Fruit fly (Drosophila melanogaster) whole organism, embryonic: Measurements from ENCODE around the gene Etl1.
A peak's percentile ranks its signal among the peaks of the same experiment; 100 is the strongest.

Source experiments
- BEAF-32 ChIP-seq: fragments of 200-800 bp; sonication (Bioruptor generic); optimal IDR thresholded peaks from 3 replicates; lab custom pipeline; 2017; ENCODE audit warnings: missing biosample characterization, missing genetic modification characterization, mild to moderate bottlenecking, moderate library complexity, missing genetic modification reagents
- CG10147 ChIP-seq: fragments of 200-800 bp; sonication (Bioruptor generic); optimal IDR thresholded peaks from 2 replicates; lab custom pipeline; 2019; ENCODE audit warnings: missing biosample characterization, mild to moderate bottlenecking, missing genetic modification characterization, moderate library complexity
- CG10543 ChIP-seq: fragments of 200-800 bp; sonication (Bioruptor generic); optimal IDR thresholded peaks from 3 replicates; lab custom pipeline; 2017; ENCODE audit warnings: missing biosample characterization, mild to moderate bottlenecking, missing genetic modification characterization, moderate library complexity
- CG10565 ChIP-seq: fragments of 200-800 bp; sonication (Bioruptor generic); optimal IDR thresholded peaks from 3 replicates; lab custom pipeline; 2016; ENCODE audit warnings: missing biosample characterization, mild to moderate bottlenecking, missing genetic modification characterization
- CG12219 ChIP-seq: fragments of 200-800 bp; sonication (Bioruptor generic); optimal IDR thresholded peaks from 3 replicates; lab custom pipeline; 2018; ENCODE audit warnings: missing biosample characterization, mild to moderate bottlenecking, missing genetic modification characterization
- CG14441 ChIP-seq: fragments of 200-800 bp; sonication (Bioruptor generic); IDR thresholded peaks from 2 replicates; pipeline ENCODE4 v1.3.6; 2022; ENCODE audit warnings: missing biosample characterization, missing genetic modification characterization
- CG16813 ChIP-seq: fragments of 200-800 bp; sonication (Bioruptor generic); IDR thresholded peaks from 3 replicates; pipeline ENCODE4 v1.3.6; 2022; ENCODE audit warnings: missing biosample characterization, missing genetic modification characterization; ENCODE audit not compliant: partially characterized antibody
- CG17385 ChIP-seq: fragments of 200-800 bp; sonication (Bioruptor generic); optimal IDR thresholded peaks from 3 replicates; lab custom pipeline; 2018; ENCODE audit warnings: missing biosample characterization, mild to moderate bottlenecking, missing genetic modification characterization
- CG18476 ChIP-seq: fragments of 200-800 bp; sonication (Bioruptor generic); optimal IDR thresholded peaks from 2 replicates; lab custom pipeline; 2016; ENCODE audit warnings: missing biosample characterization, mild to moderate bottlenecking, missing genetic modification characterization
- CG2202 ChIP-seq: fragments of 200-800 bp; sonication (Bioruptor generic); optimal IDR thresholded peaks from 2 replicates; lab custom pipeline; 2018; ENCODE audit warnings: missing biosample characterization, mild to moderate bottlenecking, missing genetic modification characterization
- CG2875 ChIP-seq: fragments of 200-800 bp; sonication (Bioruptor generic); optimal IDR thresholded peaks from 2 replicates; lab custom pipeline; 2017; ENCODE audit warnings: missing biosample characterization, mild to moderate bottlenecking, missing genetic modification characterization, missing genetic modification reagents
- CG31388 ChIP-seq: fragments of 200-800 bp; sonication (Bioruptor generic); optimal IDR thresholded peaks from 2 replicates; lab custom pipeline; 2016; ENCODE audit warnings: missing biosample characterization, missing genetic modification characterization
- CG42726 ChIP-seq: fragments of 200-800 bp; sonication (Bioruptor generic); IDR thresholded peaks from 2 replicates; pipeline ENCODE4 v1.3.6; 2022; ENCODE audit warnings: missing biosample characterization, missing genetic modification characterization; ENCODE audit not compliant: partially characterized antibody
- CG6813 ChIP-seq: fragments of 200-800 bp; sonication (Bioruptor generic); optimal IDR thresholded peaks from 2 replicates; lab custom pipeline; 2017; ENCODE audit warnings: missing biosample characterization, missing genetic modification characterization, mild to moderate bottlenecking, moderate library complexity, missing genetic modification reagents
- CG7987 ChIP-seq: fragments of 200-800 bp; sonication (Bioruptor generic); optimal IDR thresholded peaks from 2 replicates; lab custom pipeline; 2018; ENCODE audit warnings: missing biosample characterization, mild to moderate bottlenecking, missing genetic modification characterization, moderate library complexity
- CG9609 ChIP-seq: fragments of 200-800 bp; sonication (Bioruptor generic); optimal IDR thresholded peaks from 3 replicates; lab custom pipeline; 2016; ENCODE audit warnings: missing biosample characterization, missing genetic modification characterization
- Deaf1 ChIP-seq: fragments of 200-800 bp; optimal IDR thresholded peaks from 3 replicates; lab custom pipeline; 2019; ENCODE audit warnings: missing biosample characterization, mild to moderate bottlenecking, missing genetic modification characterization, moderate library complexity
- Drgx ChIP-seq: fragments of 200-800 bp; sonication (Bioruptor generic); IDR thresholded peaks from 2 replicates; pipeline ENCODE4 v1.3.6; 2022; ENCODE audit warnings: missing biosample characterization, missing genetic modification characterization
- HmgZ ChIP-seq: fragments of 200-800 bp; sonication (Bioruptor generic); optimal IDR thresholded peaks from 2 replicates; lab custom pipeline; 2018; ENCODE audit warnings: missing biosample characterization, mild to moderate bottlenecking, missing genetic modification characterization
- Hr51 ChIP-seq, 2 experiments: fragments of 200-800 bp; sonication (Bioruptor generic); optimal IDR thresholded peaks; 2 replicates in 1 of 2; 3 replicates in 1 of 2; lab custom pipeline; 2016 to 2018; ENCODE audit warnings: missing biosample characterization in 2 of 2, missing genetic modification characterization in 2 of 2, mild to moderate bottlenecking in 1 of 2, moderate library complexity in 1 of 2
- Hr78 ChIP-seq, 2 experiments: fragments of 200-800 bp in 1 of 2; fragments of >200 bp in 1 of 2; sonication (Bioruptor generic) in 1 of 2; optimal IDR thresholded peaks; 2 replicates each; lab custom pipeline; 2017 to 2019; ENCODE audit warnings: missing biosample characterization in 2 of 2, missing genetic modification characterization in 2 of 2, mild to moderate bottlenecking in 1 of 2, moderate library complexity in 1 of 2
- Mad ChIP-seq: fragments of 200-800 bp; sonication (Bioruptor generic); optimal IDR thresholded peaks from 2 replicates; lab custom pipeline; 2016; ENCODE audit warnings: missing biosample characterization, missing genetic modification characterization
- Oaz ChIP-seq: fragments of 200-800 bp; sonication (Bioruptor generic); IDR thresholded peaks from 2 replicates; pipeline ENCODE4 v1.3.6; 2022; ENCODE audit warnings: missing biosample characterization, missing genetic modification characterization
- Sox102F ChIP-seq: fragments of 200-800 bp; sonication (Bioruptor generic); optimal IDR thresholded peaks from 2 replicates; lab custom pipeline; 2018; ENCODE audit warnings: missing biosample characterization, mild to moderate bottlenecking, missing genetic modification characterization, moderate library complexity
- Vsx1 ChIP-seq: fragments of 200-800 bp; sonication (Bioruptor generic); optimal IDR thresholded peaks from 2 replicates; lab custom pipeline; 2017; ENCODE audit warnings: missing biosample characterization, mild to moderate bottlenecking, missing genetic modification characterization, missing genetic modification reagents
- ab ChIP-seq: fragments of 200-800 bp; sonication (Bioruptor generic); optimal IDR thresholded peaks from 2 replicates; lab custom pipeline; 2016; ENCODE audit warnings: missing biosample characterization, missing genetic modification characterization
- ac ChIP-seq: fragments of 200-800 bp; sonication (Bioruptor generic); optimal IDR thresholded peaks from 3 replicates; lab custom pipeline; 2017; ENCODE audit warnings: missing biosample characterization, mild to moderate bottlenecking, missing genetic modification characterization
- bab2 ChIP-seq: fragments of 200-800 bp; sonication (Bioruptor generic); optimal IDR thresholded peaks from 2 replicates; lab custom pipeline; 2016; ENCODE audit warnings: missing biosample characterization, missing genetic modification characterization
- chn ChIP-seq: fragments of 200-800 bp; sonication (Bioruptor generic); optimal IDR thresholded peaks from 2 replicates; lab custom pipeline; 2016; ENCODE audit warnings: missing biosample characterization, missing genetic modification characterization
- dysf ChIP-seq: fragments of 200-800 bp; sonication (Bioruptor generic); IDR thresholded peaks from 3 replicates; pipeline ENCODE4 v1.3.6; 2022; ENCODE audit warnings: missing biosample characterization, missing genetic modification characterization
- emc ChIP-seq: fragments of 200-800 bp; sonication (Bioruptor generic); optimal IDR thresholded peaks from 2 replicates; lab custom pipeline; 2016; ENCODE audit warnings: missing biosample characterization, missing genetic modification characterization
- fd3F ChIP-seq: fragments of 200-800 bp; sonication (Bioruptor generic); optimal IDR thresholded peaks from 2 replicates; lab custom pipeline; 2018; ENCODE audit warnings: missing biosample characterization, mild to moderate bottlenecking, missing genetic modification characterization, moderate library complexity
- fru ChIP-seq: fragments of >200 bp; optimal IDR thresholded peaks from 2 replicates; lab custom pipeline; 2017
- ind ChIP-seq: fragments of 200-800 bp; sonication (Bioruptor generic); optimal IDR thresholded peaks from 3 replicates; lab custom pipeline; 2016; ENCODE audit warnings: missing biosample characterization, missing genetic modification characterization
- insv ChIP-seq, 2 experiments: fragments of 200-800 bp; sonication (Bioruptor generic); optimal IDR thresholded peaks; 3 replicates each; lab custom pipeline; 2016 to 2018; ENCODE audit warnings: missing biosample characterization in 2 of 2, missing genetic modification characterization in 2 of 2
- lbe ChIP-seq: fragments of 200-800 bp; sonication (Bioruptor generic); optimal IDR thresholded peaks from 2 replicates; lab custom pipeline; 2016; ENCODE audit warnings: missing biosample characterization, mild to moderate bottlenecking, missing genetic modification characterization
- maf-S ChIP-seq: fragments of 200-800 bp; sonication (Bioruptor generic); optimal IDR thresholded peaks from 2 replicates; lab custom pipeline; 2016; ENCODE audit warnings: missing biosample characterization, missing genetic modification characterization
- mam ChIP-seq: fragments of 200-800 bp; sonication (Bioruptor generic); optimal IDR thresholded peaks from 3 replicates; lab custom pipeline; 2016; ENCODE audit warnings: missing biosample characterization, missing genetic modification characterization
- mld ChIP-seq: fragments of 200-800 bp; sonication (Bioruptor generic); IDR thresholded peaks from 3 replicates; pipeline ENCODE4 v1.3.6; 2022; ENCODE audit warnings: missing biosample characterization, missing genetic modification characterization; ENCODE audit not compliant: partially characterized antibody
- nau ChIP-seq: fragments of 200-800 bp; sonication (Bioruptor generic); optimal IDR thresholded peaks from 3 replicates; lab custom pipeline; 2017; ENCODE audit warnings: missing biosample characterization, mild to moderate bottlenecking, missing genetic modification characterization, missing genetic modification reagents
- nom ChIP-seq: fragments of 200-800 bp; sonication (Bioruptor generic); optimal IDR thresholded peaks from 2 replicates; lab custom pipeline; 2017; ENCODE audit warnings: missing biosample characterization, missing genetic modification characterization, mild to moderate bottlenecking, moderate library complexity, missing genetic modification reagents
- schlank ChIP-seq: fragments of 200-800 bp; sonication (Bioruptor generic); optimal IDR thresholded peaks from 2 replicates; lab custom pipeline; 2018; ENCODE audit warnings: missing biosample characterization, mild to moderate bottlenecking, missing genetic modification characterization
- scrt ChIP-seq: fragments of 200-800 bp; sonication (Bioruptor generic); optimal IDR thresholded peaks from 2 replicates; lab custom pipeline; 2018; ENCODE audit warnings: missing biosample characterization, mild to moderate bottlenecking, missing genetic modification characterization, moderate library complexity
- shn ChIP-seq: fragments of 200-800 bp; sonication (Bioruptor generic); optimal IDR thresholded peaks from 3 replicates; lab custom pipeline; 2016; ENCODE audit warnings: missing biosample characterization, missing genetic modification characterization
- sim ChIP-seq: fragments of 200-800 bp; sonication (Bioruptor generic); IDR thresholded peaks from 2 replicates; pipeline ENCODE4 v1.3.6; 2022; ENCODE audit warnings: missing biosample characterization, missing genetic modification characterization
- vnd ChIP-seq: fragments of 200-800 bp; sonication (Bioruptor generic); IDR thresholded peaks from 3 replicates; pipeline ENCODE4 v1.3.6; 2022; ENCODE audit warnings: missing biosample characterization, missing genetic modification characterization; ENCODE audit not compliant: partially characterized antibody
- vvl ChIP-seq: fragments of 200-800 bp; sonication (Bioruptor generic); IDR thresholded peaks from 2 replicates; pipeline ENCODE4 v1.3.6; 2022; ENCODE audit warnings: missing biosample characterization, missing genetic modification characterization

Gene Etl1

dm6 chr2L:9918020-9918959 is 5.9 kb upstream of the Etl1 start, which contains the start of the genes CG5885 and CG4598 (continued):
- TF ChIP-seq Drgx (GFP tag; lab: Robert Waterston, UW) (peak; percentile 78), Vsx1 (GFP tag; lab: Kevin White, UChicago) (no peak), Hr51 (GFP tag; optimal IDR thresholded peaks at IDR 0.05; lab: Kevin White, UChicago) (peak; percentile 11 to 81), BEAF-32 (GFP tag; lab: Kevin White, UChicago) (peak; percentile 82), CG10147 (GFP tag; lab: Kevin White, UChicago) (peak; percentile 25), CG12219 (GFP tag; lab: Kevin White, UChicago) (peak; percentile 59), CG2875 (no peak), nau (GFP tag; lab: Kevin White, UChicago) (no peak), ind (peak; percentile 59), sim (GFP tag; lab: Robert Waterston, UW) (no peak; the same call in 1 of the 2 replicates), fd3F (peak; percentile 66), Hr78 (GFP tag; optimal IDR thresholded peaks at IDR 0.05; lab: Kevin White, UChicago) (peak in 1 of 2 experiments; percentile 37), schlank (peak; percentile 50), CG14441 (no peak), CG16813 (GFP tag; lab: Robert Waterston, UW) (peak; percentile 83), mam (GFP tag; lab: Kevin White, UChicago) (peak; percentile 71), emc (GFP tag; lab: Kevin White, UChicago) (no peak), Mad (GFP tag; lab: Kevin White, UChicago) (peak; percentile 6), bab2 (GFP tag; lab: Kevin White, UChicago) (peak; percentile 37), HmgZ (tag; lab: Kevin White, UChicago) (peak; percentile 55), vnd (GFP tag; lab: Robert Waterston, UW) (peak; percentile 72), scrt (GFP tag; lab: Kevin White, UChicago) (peak; percentile 78), mld (GFP tag; lab: Robert Waterston, UW) (peak; percentile 82), maf-S (GFP tag; lab: Kevin White, UChicago) (peak; percentile 40), ac (GFP tag; lab: Kevin White, UChicago) (no peak), nom (GFP tag; lab: Kevin White, UChicago) (peak; percentile 96), insv (GFP tag; optimal IDR thresholded peaks at IDR 0.05; lab: Kevin White, UChicago) (peak in 1 of 2 experiments; percentile 82), ab (GFP tag; lab: Kevin White, UChicago) (no peak), CG6813 (GFP tag; lab: Kevin White, UChicago) (peak; percentile 23), CG31388 (GFP tag; lab: Kevin White, UChicago) (no peak), Oaz (GFP tag; lab: Robert Waterston, UW) (0 out of 2 replicates have a peak, but pooled peaks have one; percentile 20), shn (peak; percentile 9), Sox102F (GFP tag; lab: Kevin White, UChicago) (peak; percentile 80), CG18476 (GFP tag; lab: Kevin White, UChicago) (no peak), CG9609 (GFP tag; lab: Kevin White, UChicago) (no peak), dysf (GFP tag; lab: Robert Waterston, UW) (peak; percentile 72; the same call in 2 of the 3 replicates), CG10543 (peak; percentile 73), CG10565 (GFP tag; lab: Kevin White, UChicago) (no peak), chn (GFP tag; lab: Kevin White, UChicago) (peak; percentile 54), Deaf1 (tag; lab: Kevin White, UChicago) (peak; percentile 89), CG42726 (GFP tag; lab: Robert Waterston, UW) (peak; percentile 76), CG2202 (tag; lab: Kevin White, UChicago) (peak; percentile 47), fru (lab: Kevin White, UChicago) (no peak), lbe (GFP tag; lab: Kevin White, UChicago) (peak; percentile 53), CG7987 (no peak), vvl (GFP tag; lab: Robert Waterston, UW) (peak; percentile 81), CG17385 (GFP tag; lab: Kevin White, UChicago) (peak; percentile 64)
